Fruit fly (Drosophila melanogaster): Measurements from ENCODE around the gene Mur89F.

Mur89F gene

DNA sequence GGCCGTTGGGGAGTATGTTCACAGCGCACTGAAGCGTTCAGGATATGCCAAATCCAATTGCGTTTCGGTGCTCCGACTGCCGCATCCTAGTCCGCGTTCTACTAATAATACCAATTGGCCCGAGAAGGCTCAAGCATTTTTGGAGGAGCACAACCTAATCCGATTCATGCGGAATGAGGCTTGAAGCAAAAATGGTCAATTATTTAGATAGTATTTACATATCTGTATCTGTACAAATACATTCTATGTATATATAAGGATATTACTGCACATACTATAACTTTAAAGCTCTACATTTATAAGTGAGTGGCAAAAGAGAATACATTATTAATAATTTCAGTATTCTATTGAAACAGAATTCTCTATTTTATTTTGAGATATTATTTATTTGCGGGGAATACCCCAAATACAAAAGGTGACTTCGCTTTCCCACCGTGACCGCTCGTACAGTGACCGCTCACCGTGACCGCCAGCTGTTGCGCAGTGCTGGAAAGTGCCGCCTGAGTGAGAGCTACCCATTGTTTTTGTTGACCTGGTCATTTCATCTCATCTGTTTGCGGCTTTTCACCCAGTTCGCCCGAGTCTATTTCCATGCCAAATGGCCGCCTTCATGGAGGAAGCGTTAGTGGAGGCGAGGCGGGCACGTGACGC is 50.4 kb downstream of the Mur89F start, which contains the start of gene CG5292 (continued):
- TF ChIP-seq twi (tag; optimal IDR thresholded peaks at IDR 0.05): no peak
- TF ChIP-seq Optix (GFP tag; IDR thresholded peaks at IDR 0.05): peak; percentile 27; the same call in 1 of the 3 replicates
- TF ChIP-seq lov (optimal IDR thresholded peaks at IDR 0.05): no peak
- TF ChIP-seq lov (GFP tag; IDR thresholded peaks at IDR 0.05): 0 out of 3 replicates have a peak, but pooled peaks have one; percentile 42
- peak; percentile 42 to 67 for TF ChIP-seq dpn (GFP tag; optimal IDR thresholded peaks at IDR 0.05)
- TF ChIP-seq CG2116 (GFP tag; optimal IDR thresholded peaks at IDR 0.05): peak; percentile 49
- 0 out of 2 replicates have a peak, but pooled peaks have one; percentile 36 for TF ChIP-seq Dref (GFP tag; IDR thresholded peaks at IDR 0.05)
- TF ChIP-seq HLH3B (GFP tag; IDR thresholded peaks at IDR 0.05): peak; percentile 51
- no peak for TF ChIP-seq Gsc (GFP tag; IDR thresholded peaks at IDR 0.05)
- TF ChIP-seq HmgZ (tag; optimal IDR thresholded peaks at IDR 0.05): peak; percentile 76
- peak; percentile 37 for TF ChIP-seq dmrt11E (tag; optimal IDR thresholded peaks at IDR 0.05)
- peak; percentile 36 for TF ChIP-seq CG6765 (GFP tag; optimal IDR thresholded peaks at IDR 0.05)
- peak; percentile 39 for TF ChIP-seq trem (tag; optimal IDR thresholded peaks at IDR 0.05)
- peak in 1 of 2 experiments; percentile 28 for TF ChIP-seq Pdp1 (GFP tag; optimal IDR thresholded peaks at IDR 0.05)
- TF ChIP-seq CG14050 (GFP tag; IDR thresholded peaks at IDR 0.05): 0 out of 3 replicates have a peak, but pooled peaks have one; percentile 29
- peak; percentile 57 for TF ChIP-seq B-H2 (GFP tag; optimal IDR thresholded peaks at IDR 0.05)
- TF ChIP-seq scrt (GFP tag; optimal IDR thresholded peaks at IDR 0.05): peak; percentile 61
- TF ChIP-seq sim (GFP tag; IDR thresholded peaks at IDR 0.05): no peak
- peak; percentile 68 for TF ChIP-seq ftz-f1 (GFP tag; optimal IDR thresholded peaks at IDR 0.05)
- peak; percentile 35; the same call in 1 of the 2 replicates for TF ChIP-seq Adf1 (GFP tag; IDR thresholded peaks at IDR 0.05)
- peak; percentile 45 for TF ChIP-seq CG2875 (GFP tag; optimal IDR thresholded peaks at IDR 0.05)
- TF ChIP-seq CG9797 (GFP tag; optimal IDR thresholded peaks at IDR 0.05): no peak
- TF ChIP-seq CG8765 (GFP tag; IDR thresholded peaks at IDR 0.05): no peak

dm6 chr3R:17150287-17150686 is 51.6 kb downstream of the Mur89F start, which contains the start of gene Smug:
Smug (plus strand) TSS chr3R:17150587.
- TF ChIP-seq crp (GFP tag; optimal IDR thresholded peaks at IDR 0.05): peak in 1 of 2 experiments; percentile 59
- TF ChIP-seq E2f2 (GFP tag; IDR thresholded peaks at IDR 0.05): peak; percentile 16; the same call in 1 of the 2 replicates
- peak; percentile 23 for TF ChIP-seq nerfin-1 (tag; optimal IDR thresholded peaks at IDR 0.05)
- TF ChIP-seq wdn (GFP tag; IDR thresholded peaks at IDR 0.05): no peak
- TF ChIP-seq dmrt99B (tag; optimal IDR thresholded peaks at IDR 0.05): no peak

DNA sequence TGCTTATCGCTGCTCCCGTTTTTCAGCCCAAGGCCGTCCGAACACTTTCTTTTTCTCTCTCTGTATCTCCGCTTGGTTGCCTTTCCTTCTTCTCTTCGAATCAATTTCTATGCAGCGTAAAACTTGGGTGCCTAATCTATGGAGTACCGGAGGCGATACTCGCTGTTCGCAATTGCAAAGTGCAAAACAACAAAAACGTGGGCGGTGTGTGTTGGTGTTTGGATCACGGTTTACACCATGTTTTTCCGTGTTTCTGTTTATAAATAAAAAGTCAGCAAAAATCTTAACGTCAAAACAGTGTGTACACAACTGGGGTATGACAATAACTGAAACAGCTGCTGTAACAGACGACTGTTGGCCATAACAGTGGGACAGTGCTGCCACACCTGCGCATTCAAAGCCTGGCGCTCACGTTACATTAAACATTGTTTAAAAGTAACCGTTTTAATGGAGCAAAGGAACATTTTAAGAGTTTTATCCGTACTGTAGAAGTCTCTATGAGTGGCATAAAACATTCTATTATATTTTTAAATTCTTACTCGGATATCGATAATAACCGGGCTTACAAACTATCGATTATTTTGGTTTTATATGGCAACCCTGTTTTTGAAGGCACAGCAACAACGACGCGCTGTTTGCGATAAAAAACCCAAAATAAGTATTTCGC is 52.7 kb downstream of the Mur89F start, which contains the start of the genes m-cup and Det:
TSS of gene m-cup (minus strand) at position 333 of the 667 bp plus-strand sequence.
TSS of gene Det (plus strand) at position 588 of the 667 bp plus-strand sequence.
- TF ChIP-seq HLH54F (GFP tag; optimal IDR thresholded peaks at IDR 0.05) (peak; percentile 1), corto (GFP tag; optimal IDR thresholded peaks at IDR 0.05) (no peak), repo (GFP tag; optimal IDR thresholded peaks at IDR 0.05) (no peak), CG5953 (GFP tag; IDR thresholded peaks at IDR 0.05) (no peak), pzg (GFP tag; optimal IDR thresholded peaks at IDR 0.05) (peak; percentile 76), wdn (GFP tag; IDR thresholded peaks at IDR 0.05) (no peak), Ets97D (GFP tag; optimal IDR thresholded peaks at IDR 0.05) (peak; percentile 50), sens-2 (GFP tag; IDR thresholded peaks at IDR 0.05) (no peak), crp (GFP tag; optimal IDR thresholded peaks at IDR 0.05) (peak; percentile 69 to 93), unc-4 (GFP tag; IDR thresholded peaks at IDR 0.05; ENCODE audit: partially characterized antibody) (peak; percentile 81), ro (GFP tag; IDR thresholded peaks at IDR 0.05) (no peak), MESR4 (GFP tag; optimal IDR thresholded peaks at IDR 0.05) (peak; percentile 75), Jarid2 (GFP tag; optimal IDR thresholded peaks at IDR 0.05) (peak; percentile 31), vfl (GFP tag; optimal IDR thresholded peaks at IDR 0.05) (no peak), Stat92E (GFP tag; optimal IDR thresholded peaks at IDR 0.05) (no peak), lilli (GFP tag; optimal IDR thresholded peaks at IDR 0.05) (peak; percentile 36), ind (GFP tag; optimal IDR thresholded peaks at IDR 0.05) (no peak), wek (GFP tag; optimal IDR thresholded peaks at IDR 0.05) (peak; percentile 6), pan (optimal IDR thresholded peaks at IDR 0.05) (no peak), pan (GFP tag; optimal IDR thresholded peaks at IDR 0.05 in 1 of 2, IDR thresholded peaks at IDR 0.05 in 1 of 2) (peak in 1 of 2 experiments; percentile 33), CG13624 (GFP tag; optimal IDR thresholded peaks at IDR 0.05) (no peak)
